Worm (Caenorhabditis elegans) whole organism, young adult: ENCODE data around the gene F52C6.2.
"Not testable (repeated sequence)": the region's sequence is repeated elsewhere in the genome, so short reads cannot be mapped to it uniquely, and the experiment has no call there.

ENCODE experiments used
- mcd-1 ChIP-seq: fragments of 200-800 bp; sonication (Bioruptor generic); IDR thresholded peaks from 2 replicates; pipeline ENCODE4 v1.3.6; 2022; ENCODE audit warnings: missing genetic modification reagents, missing genetic modification characterization, missing compliant biosample characterization
- unc-130 ChIP-seq: sonication (generic microtip); optimal IDR thresholded peaks from 2 replicates; lab custom pipeline; 2016; ENCODE audit warnings: missing genetic modification reagents, missing genetic modification characterization, missing compliant biosample characterization
- ztf-26 ChIP-seq: sonication (generic microtip); optimal IDR thresholded peaks from 2 replicates; lab custom pipeline; 2017; ENCODE audit warnings: missing genetic modification characterization, missing compliant biosample characterization

Gene F52C6.2

DNA sequence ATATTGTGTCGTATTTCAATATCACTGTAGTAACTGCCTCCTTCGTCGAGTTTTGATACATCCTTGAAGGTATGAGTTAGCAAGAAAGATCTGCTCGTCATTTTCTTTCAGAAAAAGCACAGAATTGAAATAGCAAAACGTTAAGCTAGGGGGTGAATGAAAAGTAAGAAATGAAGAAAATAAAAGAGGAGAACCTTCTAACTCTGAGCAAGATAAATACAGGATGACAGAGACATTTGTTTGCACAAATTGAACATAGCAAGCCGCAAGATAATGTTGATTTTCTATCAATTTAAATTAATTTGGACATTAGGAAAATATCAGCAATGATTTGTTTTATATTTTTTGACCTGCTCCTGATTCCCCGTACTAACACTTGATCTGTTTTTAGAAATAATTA is 29.3 kb downstream of the F52C6.2 start, which contains the start of gene math-49:
TSS of gene math-49 (minus strand) at position 101 of the 400 bp plus-strand sequence.
- not testable (repeated sequence) for TF ChIP-seq unc-130 (GFP tag; lab: Kevin White, UChicago); ztf-26; mcd-1 (GFP tag; lab: Robert Waterston, UW)
